Worm (Caenorhabditis elegans) whole organism, L3 larva: Measurements from ENCODE around the gene msp-51.

Experiments used
- ama-1 ChIP-seq: fragments of 150-350 bp; optimal IDR thresholded peaks from 2 replicates; lab custom pipeline; 2018
- ceh-16 ChIP-seq: sonication (generic microtip); optimal IDR thresholded peaks from 2 replicates; lab custom pipeline; 2017; ENCODE audit warnings: missing biosample characterization, missing genetic modification characterization
- jun-1 ChIP-seq: fragments of 150-350 bp; optimal IDR thresholded peaks from 2 replicates; lab custom pipeline; 2014; ENCODE audit warnings: missing biosample characterization, missing genetic modification reagents, missing genetic modification characterization
- mdl-1 ChIP-seq: fragments of 150-350 bp; optimal IDR thresholded peaks from 2 replicates; lab custom pipeline; 2014; ENCODE audit warnings: missing biosample characterization, missing genetic modification characterization
- nhr-11 ChIP-seq: fragments of 150-350 bp; optimal IDR thresholded peaks from 2 replicates; lab custom pipeline; 2014; ENCODE audit warnings: missing biosample characterization, missing genetic modification characterization
- nhr-12 ChIP-seq: fragments of 150-350 bp; optimal IDR thresholded peaks from 2 replicates; lab custom pipeline; 2014; ENCODE audit warnings: missing biosample characterization, missing genetic modification characterization
- nhr-76 ChIP-seq: fragments of 150-350 bp; sonication (generic microtip); optimal IDR thresholded peaks from 5 replicates; lab custom pipeline; 2014; ENCODE audit warnings: missing biosample characterization, missing genetic modification characterization
- pha-4 ChIP-seq: fragments of 150-350 bp; optimal IDR thresholded peaks from 2 replicates; lab custom pipeline; 2014; ENCODE audit warnings: missing biosample characterization, missing genetic modification reagents, missing genetic modification characterization
- pqm-1 ChIP-seq: fragments of 150-350 bp; optimal IDR thresholded peaks from 2 replicates; lab custom pipeline; 2017; ENCODE audit warnings: missing biosample characterization, missing genetic modification characterization, inconsistent platforms
- snpc-4 ChIP-seq: fragments of 150-350 bp; optimal IDR thresholded peaks from 2 replicates; lab custom pipeline; 2014; ENCODE audit warnings: missing biosample characterization, missing genetic modification characterization
- unc-39 ChIP-seq: sonication (generic microtip); optimal IDR thresholded peaks from 4 replicates; lab custom pipeline; 2017; ENCODE audit warnings: missing biosample characterization, missing genetic modification characterization
- unc-62 ChIP-seq: fragments of 150-350 bp; sonication (generic microtip); optimal IDR thresholded peaks from 4 replicates; lab custom pipeline; 2014; ENCODE audit warnings: missing biosample characterization, missing genetic modification reagents, missing genetic modification characterization

- TF ChIP-seq mdl-1 (tag; lab: Kevin White, UChicago), result no peak
- TF ChIP-seq ama-1 (lab: Kevin White, UChicago), result no peak
- TF ChIP-seq jun-1 (tag; lab: Kevin White, UChicago), result no peak
- TF ChIP-seq nhr-11 (tag; lab: Kevin White, UChicago), result no peak
- TF ChIP-seq ceh-16 (tag; lab: Kevin White, UChicago), result no peak
- TF ChIP-seq unc-39 (tag; lab: Kevin White, UChicago), result no peak
- TF ChIP-seq pqm-1 (tag; lab: Kevin White, UChicago), result no peak
- no peak for TF ChIP-seq unc-62 (GFP tag; lab: Kevin White, UChicago)
- no peak for TF ChIP-seq snpc-4 (tag; lab: Kevin White, UChicago)
- TF ChIP-seq pha-4 (tag; lab: Kevin White, UChicago), result no peak
- no peak for TF ChIP-seq nhr-76 (tag; lab: Kevin White, UChicago)
- TF ChIP-seq nhr-12 (tag; lab: Kevin White, UChicago), result no peak
Observed at ce11 chrIV:5337649-5338048, 42.5 kb upstream of the msp-51 start.
